Fruit fly (Drosophila melanogaster): ENCODE results near the gene CG7329.

- TF ChIP-seq CG14711 (tag; optimal IDR thresholded peaks at IDR 0.05) (no peak), CG7101 (tag; optimal IDR thresholded peaks at IDR 0.05) (no peak), bab1 (GFP tag; optimal IDR thresholded peaks at IDR 0.05) (no peak), kay (GFP tag; ENCODE audit: borderline replicate concordance) (no peak), CG12768 (GFP tag; optimal IDR thresholded peaks at IDR 0.05) (no peak), ovo (GFP tag; optimal IDR thresholded peaks at IDR 0.05) (no peak)
Measured at dm6 chr2L:10607697-10608096, 30.6 kb downstream of the CG7329 start.

Data from whole organism, adult.